Fruit fly (Drosophila melanogaster): ENCODE data around the gene NO66.

DNA sequence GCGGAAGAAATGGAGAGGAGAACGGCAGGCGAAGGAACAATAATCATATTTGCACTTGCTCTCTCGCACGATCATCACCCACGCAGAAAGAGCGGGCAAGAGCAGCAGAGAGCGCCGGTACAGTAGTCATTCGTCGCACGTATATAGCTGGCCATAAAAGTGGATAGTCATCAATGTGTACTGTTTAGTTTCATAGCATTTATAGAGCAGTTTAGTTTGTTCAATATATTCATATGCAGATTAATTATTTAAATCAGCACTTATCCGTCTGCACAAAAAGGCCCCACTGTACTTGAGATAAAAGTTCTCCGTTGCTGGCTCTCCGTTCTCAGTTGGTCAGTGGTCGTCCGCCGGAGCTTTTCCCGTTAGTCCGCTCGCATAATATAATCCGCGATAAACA is 5.5 kb downstream of the NO66 start:
- peak; percentile 96 for TF ChIP-seq CG6854 (GFP tag; optimal IDR thresholded peaks at IDR 0.05)
- no peak for TF ChIP-seq Tbp (GFP tag; optimal IDR thresholded peaks at IDR 0.05)

Data from whole organism, embryonic.